Worm (Caenorhabditis elegans): ENCODE measurements around the gene D1005.10.
A peak's percentile ranks its signal among the peaks of the same experiment; 100 is the strongest.

D1005.10 gene

ce11 chrX:1486135-1486648, at the start of gene D1005.10, which contains the start of gene dhs-25:
Gene D1005.10 (minus strand): TSS chrX:1486185.
Gene dhs-25 (plus strand): TSS chrX:1486532.
- no peak for TF ChIP-seq flt-1 (GFP tag; IDR thresholded peaks at IDR 0.05)
- TF ChIP-seq T22C8.4 (GFP tag; IDR thresholded peaks at IDR 0.05): peak; percentile 39; the same call in 1 of the 2 replicates

- TF ChIP-seq ref-1 (GFP tag; conservative IDR thresholded peaks at IDR 0.05) (no peak), ztf-29 (GFP tag; IDR thresholded peaks at IDR 0.05) (no peak), ztf-23 (GFP tag; IDR thresholded peaks at IDR 0.05) (no peak), tab-1 (GFP tag; IDR thresholded peaks at IDR 0.05) (no peak), T22C8.4 (GFP tag; IDR thresholded peaks at IDR 0.05) (no peak), med-1 (GFP tag; optimal IDR thresholded peaks at IDR 0.05; ENCODE audit: insufficient read depth) (no peak), flt-1 (GFP tag; IDR thresholded peaks at IDR 0.05) (no peak), cog-1 (tag; optimal IDR thresholded peaks at IDR 0.05) (no peak), klf-2 (GFP tag; conservative IDR thresholded peaks at IDR 0.05) (no peak)
Observed at ce11 chrX:1535261-1535660, 49.3 kb upstream of the D1005.10 start, which contains the start of gene K06A9.3. Gene K06A9.3 (minus strand): TSS chrX:1535361.

- TF ChIP-seq cog-1 (tag; optimal IDR thresholded peaks at IDR 0.05) (no peak), flt-1 (GFP tag; IDR thresholded peaks at IDR 0.05) (no peak), tab-1 (GFP tag; IDR thresholded peaks at IDR 0.05) (no peak), med-1 (GFP tag; optimal IDR thresholded peaks at IDR 0.05; ENCODE audit: insufficient read depth) (no peak), ref-1 (GFP tag; conservative IDR thresholded peaks at IDR 0.05) (no peak), ztf-23 (GFP tag; IDR thresholded peaks at IDR 0.05) (no peak), ztf-29 (GFP tag; IDR thresholded peaks at IDR 0.05) (no peak)
Observed at ce11 chrX:1529013-1529412, 43.0 kb upstream of the D1005.10 start.

ce11 chrX:1528107-1528506, 42.1 kb upstream of the D1005.10 start:
- TF ChIP-seq med-1 (GFP tag; optimal IDR thresholded peaks at IDR 0.05; ENCODE audit: insufficient read depth) (no peak), ztf-29 (GFP tag; IDR thresholded peaks at IDR 0.05) (no peak), cog-1 (tag; optimal IDR thresholded peaks at IDR 0.05) (no peak), tab-1 (GFP tag; IDR thresholded peaks at IDR 0.05) (no peak)

- TF ChIP-seq ztf-23 (GFP tag; IDR thresholded peaks at IDR 0.05) (no peak), ref-1 (GFP tag; conservative IDR thresholded peaks at IDR 0.05) (no peak), med-1 (GFP tag; optimal IDR thresholded peaks at IDR 0.05; ENCODE audit: insufficient read depth) (no peak)
Observed at ce11 chrX:1527338-1527737, 41.4 kb upstream of the D1005.10 start.

ce11 chrX:1525511-1526172, 39.7 kb upstream of the D1005.10 start:
- TF ChIP-seq T22C8.4 (GFP tag; IDR thresholded peaks at IDR 0.05) (0 out of 2 replicates have a peak, but pooled peaks have one; percentile 32), flt-1 (GFP tag; IDR thresholded peaks at IDR 0.05) (no peak)

- TF ChIP-seq ztf-23 (GFP tag; IDR thresholded peaks at IDR 0.05): no peak
- peak; percentile 55 for TF ChIP-seq cog-1 (tag; optimal IDR thresholded peaks at IDR 0.05)
- TF ChIP-seq ref-1 (GFP tag; conservative IDR thresholded peaks at IDR 0.05): no peak
- no peak for TF ChIP-seq T22C8.4 (GFP tag; IDR thresholded peaks at IDR 0.05)
- no peak for TF ChIP-seq med-1 (GFP tag; optimal IDR thresholded peaks at IDR 0.05; ENCODE audit: insufficient read depth)
- no peak for TF ChIP-seq klf-2 (GFP tag; conservative IDR thresholded peaks at IDR 0.05)
- TF ChIP-seq tab-1 (GFP tag; IDR thresholded peaks at IDR 0.05): no peak
- 0 out of 2 replicates have a peak, but pooled peaks have one; percentile 47 for TF ChIP-seq flt-1 (GFP tag; IDR thresholded peaks at IDR 0.05)
- no peak for TF ChIP-seq ztf-29 (GFP tag; IDR thresholded peaks at IDR 0.05)
Observed at ce11 chrX:1524559-1524958, 38.6 kb upstream of the D1005.10 start.

ce11 chrX:1523272-1523671, 37.3 kb upstream of the D1005.10 start:
- TF ChIP-seq cog-1 (tag; optimal IDR thresholded peaks at IDR 0.05): no peak
- TF ChIP-seq med-1 (GFP tag; optimal IDR thresholded peaks at IDR 0.05; ENCODE audit: insufficient read depth): no peak
- TF ChIP-seq ztf-23 (GFP tag; IDR thresholded peaks at IDR 0.05): no peak
- no peak for TF ChIP-seq tab-1 (GFP tag; IDR thresholded peaks at IDR 0.05)
- TF ChIP-seq T22C8.4 (GFP tag; IDR thresholded peaks at IDR 0.05): no peak
- no peak for TF ChIP-seq flt-1 (GFP tag; IDR thresholded peaks at IDR 0.05)
- TF ChIP-seq klf-2 (GFP tag; conservative IDR thresholded peaks at IDR 0.05): no peak
- no peak for TF ChIP-seq ztf-29 (GFP tag; IDR thresholded peaks at IDR 0.05)
- no peak for TF ChIP-seq ref-1 (GFP tag; conservative IDR thresholded peaks at IDR 0.05)

- TF ChIP-seq tab-1 (GFP tag; IDR thresholded peaks at IDR 0.05) (no peak), flt-1 (GFP tag; IDR thresholded peaks at IDR 0.05) (no peak), klf-2 (GFP tag; conservative IDR thresholded peaks at IDR 0.05) (no peak), T22C8.4 (GFP tag; IDR thresholded peaks at IDR 0.05) (no peak)
Observed at ce11 chrX:1522068-1522467, 36.1 kb upstream of the D1005.10 start.

- TF ChIP-seq tab-1 (GFP tag; IDR thresholded peaks at IDR 0.05) (no peak), flt-1 (GFP tag; IDR thresholded peaks at IDR 0.05) (no peak), klf-2 (GFP tag; conservative IDR thresholded peaks at IDR 0.05) (no peak), cog-1 (tag; optimal IDR thresholded peaks at IDR 0.05) (no peak), T22C8.4 (GFP tag; IDR thresholded peaks at IDR 0.05) (no peak), ztf-23 (GFP tag; IDR thresholded peaks at IDR 0.05) (no peak), med-1 (GFP tag; optimal IDR thresholded peaks at IDR 0.05; ENCODE audit: insufficient read depth) (no peak), ref-1 (GFP tag; conservative IDR thresholded peaks at IDR 0.05) (no peak), ztf-29 (GFP tag; IDR thresholded peaks at IDR 0.05) (no peak)
Observed at ce11 chrX:1521387-1521786, 35.4 kb upstream of the D1005.10 start, which contains the start of gene toca-1. Gene toca-1 (minus strand): TSS chrX:1521487.

Data from whole organism, midembryonic.